Fruit fly (Drosophila melanogaster) whole organism, embryonic: ENCODE data around the gene Fdx1.

ENCODE experiments used
- ATbp ChIP-seq: fragments of 200-800 bp; sonication (Bioruptor generic); optimal IDR thresholded peaks from 2 replicates; lab custom pipeline; 2017; ENCODE audit warnings: missing biosample characterization, mild to moderate bottlenecking, missing genetic modification characterization, missing genetic modification reagents
- Ada2b ChIP-seq: fragments of 200-800 bp; sonication (Bioruptor generic); IDR thresholded peaks from 2 replicates; pipeline ENCODE4 v1.3.6; 2022; ENCODE audit warnings: missing biosample characterization, missing genetic modification characterization
- Asciz ChIP-seq: fragments of 200-800 bp; sonication (Bioruptor generic); optimal IDR thresholded peaks from 2 replicates; lab custom pipeline; 2017; ENCODE audit warnings: missing biosample characterization, mild to moderate bottlenecking, missing genetic modification characterization, missing genetic modification reagents
- CG10959 ChIP-seq: fragments of 200-800 bp; sonication (Bioruptor generic); IDR thresholded peaks from 2 replicates; pipeline ENCODE4 v1.3.6; 2022; ENCODE audit warnings: missing biosample characterization, missing genetic modification characterization
- CG11085 ChIP-seq: fragments of 200-800 bp; sonication (Bioruptor generic); IDR thresholded peaks from 2 replicates; pipeline ENCODE4 v1.3.6; 2022; ENCODE audit warnings: missing biosample characterization, missing genetic modification characterization
- CG11723 ChIP-seq: fragments of 200-800 bp; sonication (Bioruptor generic); optimal IDR thresholded peaks from 2 replicates; lab custom pipeline; 2017; ENCODE audit warnings: missing biosample characterization, mild to moderate bottlenecking, missing genetic modification characterization
- CG12391 ChIP-seq: fragments of 200-800 bp; sonication (Bioruptor generic); optimal IDR thresholded peaks from 3 replicates; lab custom pipeline; 2018; ENCODE audit warnings: missing biosample characterization, mild to moderate bottlenecking, missing genetic modification characterization, moderate library complexity
- CG12769 ChIP-seq: fragments of 200-800 bp; sonication (Bioruptor generic); optimal IDR thresholded peaks from 2 replicates; lab custom pipeline; 2019; ENCODE audit warnings: missing biosample characterization, mild to moderate bottlenecking, missing genetic modification characterization, moderate library complexity
- CG14710 ChIP-seq: fragments of 200-800 bp; sonication (Bioruptor generic); optimal IDR thresholded peaks from 3 replicates; lab custom pipeline; 2019; ENCODE audit warnings: missing biosample characterization, mild to moderate bottlenecking, missing genetic modification characterization, moderate library complexity
- CG14860 ChIP-seq: fragments of 200-800 bp; sonication (Bioruptor generic); IDR thresholded peaks from 3 replicates; pipeline ENCODE4 v1.3.6; 2022; ENCODE audit warnings: missing biosample characterization, missing genetic modification characterization; ENCODE audit not compliant: partially characterized antibody
- CG17802 ChIP-seq: fragments of 200-800 bp; sonication (Bioruptor generic); optimal IDR thresholded peaks from 2 replicates; lab custom pipeline; 2018; ENCODE audit warnings: missing biosample characterization, mild to moderate bottlenecking, missing genetic modification characterization, moderate library complexity
- CG32532 ChIP-seq: fragments of 200-800 bp; sonication (Bioruptor generic); IDR thresholded peaks from 2 replicates; pipeline ENCODE4 v1.3.6; 2022; ENCODE audit warnings: missing biosample characterization, missing genetic modification characterization
- CG5953 ChIP-seq: fragments of 200-800 bp; sonication (Bioruptor generic); IDR thresholded peaks from 2 replicates; pipeline ENCODE4 v1.3.6; 2022; ENCODE audit warnings: missing biosample characterization, missing genetic modification characterization
- CG6854 ChIP-seq: fragments of 200-800 bp; sonication (Bioruptor generic); optimal IDR thresholded peaks from 3 replicates; lab custom pipeline; 2017; ENCODE audit warnings: missing biosample characterization, mild to moderate bottlenecking, missing genetic modification characterization
- CG7556 ChIP-seq: fragments of 200-800 bp; sonication (Bioruptor generic); optimal IDR thresholded peaks from 2 replicates; lab custom pipeline; 2017; ENCODE audit warnings: missing biosample characterization, mild to moderate bottlenecking, missing genetic modification characterization
- CG7928 ChIP-seq: fragments of 200-800 bp; sonication (Bioruptor generic); optimal IDR thresholded peaks from 2 replicates; lab custom pipeline; 2017; ENCODE audit warnings: missing biosample characterization, mild to moderate bottlenecking, missing genetic modification characterization
- CG8944 ChIP-seq: fragments of 200-800 bp; sonication (Bioruptor generic); optimal IDR thresholded peaks from 3 replicates; lab custom pipeline; 2016; ENCODE audit warnings: missing biosample characterization, missing genetic modification characterization
- E2f2 ChIP-seq: fragments of 200-800 bp; sonication (Bioruptor generic); IDR thresholded peaks from 2 replicates; pipeline ENCODE4 v1.3.6; 2022; ENCODE audit warnings: missing biosample characterization, missing genetic modification characterization
- Elba2 ChIP-seq: fragments of 200-800 bp; sonication (Bioruptor generic); optimal IDR thresholded peaks from 3 replicates; lab custom pipeline; 2016; ENCODE audit warnings: missing biosample characterization, missing genetic modification characterization
- Fer1 ChIP-seq: fragments of 200-800 bp; sonication (Bioruptor generic); optimal IDR thresholded peaks from 2 replicates; lab custom pipeline; 2017; ENCODE audit warnings: missing biosample characterization, mild to moderate bottlenecking, missing genetic modification characterization
- Fer2 ChIP-seq: fragments of 200-800 bp; sonication (Bioruptor generic); optimal IDR thresholded peaks from 2 replicates; lab custom pipeline; 2018; ENCODE audit warnings: missing biosample characterization, mild to moderate bottlenecking, missing genetic modification characterization, moderate library complexity
- H2.0 ChIP-seq: fragments of 200-800 bp; sonication (Bioruptor generic); IDR thresholded peaks from 2 replicates; pipeline ENCODE4 v1.3.6; 2022; ENCODE audit warnings: missing biosample characterization, missing genetic modification characterization
- HLH4C ChIP-seq: fragments of 200-800 bp; sonication (Bioruptor generic); IDR thresholded peaks from 3 replicates; pipeline ENCODE4 v1.3.6; 2022; ENCODE audit warnings: missing biosample characterization, missing genetic modification characterization; ENCODE audit not compliant: partially characterized antibody
- Mes4 ChIP-seq: fragments of 200-800 bp; sonication (Bioruptor generic); optimal IDR thresholded peaks from 2 replicates; lab custom pipeline; 2016; ENCODE audit warnings: missing biosample characterization, missing genetic modification characterization
- Nf-YC ChIP-seq: fragments of 200-800 bp; optimal IDR thresholded peaks from 3 replicates; lab custom pipeline; 2019; ENCODE audit warnings: missing biosample characterization, mild to moderate bottlenecking, missing genetic modification characterization, moderate library complexity
- Sin3A ChIP-seq: fragments of >200 bp; optimal IDR thresholded peaks from 2 replicates; lab custom pipeline; 2018
- Taf1 ChIP-seq: fragments of 200-800 bp; sonication (Bioruptor generic); IDR thresholded peaks from 2 replicates; pipeline ENCODE4 v1.3.6; 2022; ENCODE audit warnings: missing biosample characterization, missing genetic modification characterization
- az2 ChIP-seq: fragments of 200-800 bp; sonication (Bioruptor generic); optimal IDR thresholded peaks from 3 replicates; lab custom pipeline; 2016; ENCODE audit warnings: missing biosample characterization, missing genetic modification characterization
- bab2 ChIP-seq: fragments of 200-800 bp; sonication (Bioruptor generic); optimal IDR thresholded peaks from 2 replicates; lab custom pipeline; 2016; ENCODE audit warnings: missing biosample characterization, missing genetic modification characterization
- bcd ChIP-seq: fragments of 200-800 bp; sonication (Bioruptor generic); optimal IDR thresholded peaks from 2 replicates; lab custom pipeline; 2017; ENCODE audit warnings: missing biosample characterization, mild to moderate bottlenecking, missing genetic modification characterization
- bigmax ChIP-seq: fragments of 200-800 bp; sonication (Bioruptor generic); optimal IDR thresholded peaks from 2 replicates; lab custom pipeline; 2018; ENCODE audit warnings: missing biosample characterization, mild to moderate bottlenecking, missing genetic modification characterization
- cato ChIP-seq: fragments of 200-800 bp; sonication (Bioruptor generic); optimal IDR thresholded peaks from 2 replicates; lab custom pipeline; 2016; ENCODE audit warnings: missing biosample characterization, missing genetic modification characterization, borderline replicate concordance
- da ChIP-seq: fragments of 200-800 bp; sonication (Bioruptor generic); optimal IDR thresholded peaks from 2 replicates; lab custom pipeline; 2016; ENCODE audit warnings: missing biosample characterization, missing genetic modification characterization
- disco-r ChIP-seq: fragments of 200-800 bp; sonication (Bioruptor generic); optimal IDR thresholded peaks from 2 replicates; lab custom pipeline; 2016; ENCODE audit warnings: missing biosample characterization, missing genetic modification characterization
- eve ChIP-seq, 2 experiments: fragments of >200 bp; optimal IDR thresholded peaks; 2 replicates each; lab custom pipeline; 2017; ENCODE audit warnings: missing biosample characterization in 2 of 2, missing genetic modification characterization in 2 of 2
- fd102C ChIP-seq: fragments of 200-800 bp; sonication (Bioruptor generic); optimal IDR thresholded peaks from 2 replicates; lab custom pipeline; 2018; ENCODE audit warnings: missing biosample characterization, mild to moderate bottlenecking, missing genetic modification characterization, moderate library complexity
- fu2 ChIP-seq: fragments of 200-800 bp; sonication (Bioruptor generic); optimal IDR thresholded peaks from 2 replicates; lab custom pipeline; 2016; ENCODE audit warnings: missing biosample characterization, missing genetic modification characterization
- hb ChIP-seq: fragments of 200-800 bp; sonication (Bioruptor generic); IDR thresholded peaks from 3 replicates; pipeline ENCODE4 v1.3.6; 2022; ENCODE audit warnings: missing biosample characterization, missing genetic modification characterization; ENCODE audit not compliant: partially characterized antibody
- hkb ChIP-seq, 2 experiments: fragments of 200-800 bp in 1 of 2; fragments of >200 bp in 1 of 2; sonication (Bioruptor generic) in 1 of 2; IDR thresholded peaks in 1 of 2; optimal IDR thresholded peaks in 1 of 2; 2 replicates each; pipeline versions ENCODE4 v1.3.6 to Lab custom; 2017 to 2022; ENCODE audit warnings: missing biosample characterization in 1 of 2, missing genetic modification characterization in 1 of 2
- klu ChIP-seq: fragments of 200-800 bp; sonication (Bioruptor generic); IDR thresholded peaks from 2 replicates; pipeline ENCODE4 v1.3.6; 2022; ENCODE audit warnings: missing biosample characterization, missing genetic modification characterization
- nau ChIP-seq: fragments of 200-800 bp; sonication (Bioruptor generic); optimal IDR thresholded peaks from 3 replicates; lab custom pipeline; 2017; ENCODE audit warnings: missing biosample characterization, mild to moderate bottlenecking, missing genetic modification characterization, missing genetic modification reagents
- sc ChIP-seq, 3 experiments: fragments of >200 bp in 2 of 3; fragments of 200-800 bp in 1 of 3; sonication (Bioruptor generic) in 1 of 3; optimal IDR thresholded peaks; 2 replicates in 2 of 3; 3 replicates in 1 of 3; lab custom pipeline; 2017; ENCODE audit warnings: mild to moderate bottlenecking in 1 of 3, missing biosample characterization in 1 of 3, missing genetic modification characterization in 1 of 3, missing genetic modification reagents in 1 of 3
- sqz ChIP-seq: fragments of 200-800 bp; sonication (Bioruptor generic); optimal IDR thresholded peaks from 3 replicates; lab custom pipeline; 2018; ENCODE audit warnings: missing biosample characterization, mild to moderate bottlenecking, missing genetic modification characterization
- stc ChIP-seq: fragments of 200-800 bp; sonication (Bioruptor generic); IDR thresholded peaks from 2 replicates; pipeline ENCODE4 v1.3.6; 2022; ENCODE audit warnings: missing biosample characterization, missing genetic modification characterization
- tna ChIP-seq: fragments of 200-800 bp; sonication (Bioruptor generic); IDR thresholded peaks from 2 replicates; pipeline ENCODE4 v1.3.6; 2022; ENCODE audit warnings: missing biosample characterization, missing genetic modification characterization; ENCODE audit not compliant: partially characterized antibody
- twi ChIP-seq: fragments of 200-800 bp; optimal IDR thresholded peaks from 2 replicates; lab custom pipeline; 2019; ENCODE audit warnings: missing biosample characterization, mild to moderate bottlenecking, missing genetic modification characterization, moderate library complexity
- wdn ChIP-seq: fragments of 200-800 bp; sonication (Bioruptor generic); IDR thresholded peaks from 2 replicates; pipeline ENCODE4 v1.3.6; 2022; ENCODE audit warnings: missing biosample characterization, missing genetic modification characterization
- zfh1 ChIP-seq: fragments of 200-800 bp; sonication (Bioruptor generic); IDR thresholded peaks from 3 replicates; pipeline ENCODE4 v1.3.6; 2022; ENCODE audit warnings: missing biosample characterization, missing genetic modification characterization

Fdx1 gene

dm6 chr3L:9410754-9411423 lies 39.9 kb upstream of the Fdx1 start, which contains the start of the genes CG4022 and Cpsf5 (continued):
- peak; percentile 52 for TF ChIP-seq CG11723
- TF ChIP-seq tna, result no peak
- TF ChIP-seq stc (GFP tag; lab: Robert Waterston, UW), result peak; percentile 78
- peak; percentile 21 for TF ChIP-seq da (GFP tag; lab: Kevin White, UChicago)
- TF ChIP-seq klu (GFP tag; lab: Robert Waterston, UW), result peak; percentile 77
- no peak for TF ChIP-seq disco-r (GFP tag; lab: Kevin White, UChicago)
- TF ChIP-seq bcd, result peak; percentile 73
- TF ChIP-seq CG8944 (GFP tag; lab: Kevin White, UChicago), result peak; percentile 3
- TF ChIP-seq sqz (GFP tag; lab: Kevin White, UChicago), result peak; percentile 84
- peak; percentile 68 for TF ChIP-seq Taf1 (GFP tag; lab: Robert Waterston, UW)
- peak; percentile 42 for TF ChIP-seq CG17802
- TF ChIP-seq E2f2 (GFP tag; lab: Robert Waterston, UW), result peak; percentile 70
- peak; percentile 85 for TF ChIP-seq az2 (GFP tag; lab: Kevin White, UChicago)
- TF ChIP-seq CG7928 (GFP tag; lab: Kevin White, UChicago), result peak; percentile 98
- TF ChIP-seq fd102C, result no peak
- TF ChIP-seq H2.0 (GFP tag; lab: Robert Waterston, UW), result peak; percentile 81
- peak; percentile 1; the same call in 1 of the 2 replicates for TF ChIP-seq CG5953
- TF ChIP-seq Asciz (GFP tag; lab: Kevin White, UChicago), result peak; percentile 52
- peak; percentile 83 for TF ChIP-seq zfh1 (GFP tag; lab: Robert Waterston, UW)
- TF ChIP-seq Elba2, result peak; percentile 63
- TF ChIP-seq CG6854 (GFP tag; lab: Kevin White, UChicago), result no peak
- TF ChIP-seq hkb (optimal IDR thresholded peaks at IDR 0.05; lab: Kevin White, UChicago), result no peak
- peak; percentile 87 for TF ChIP-seq hkb (GFP tag; IDR thresholded peaks at IDR 0.05; lab: Robert Waterston, UW)
- peak; percentile 54 for TF ChIP-seq cato (GFP tag; lab: Kevin White, UChicago)
- TF ChIP-seq CG32532 (GFP tag; lab: Robert Waterston, UW), result peak; percentile 91
- TF ChIP-seq hb (GFP tag; lab: Robert Waterston, UW), result no peak
- TF ChIP-seq CG12769 (tag; lab: Kevin White, UChicago), result peak; percentile 71
- peak; percentile 90 for TF ChIP-seq CG14710 (tag; lab: Kevin White, UChicago)
- peak; percentile 79 for TF ChIP-seq Nf-YC (tag; lab: Kevin White, UChicago)
- TF ChIP-seq eve (GFP tag; optimal IDR thresholded peaks at IDR 0.05; lab: Kevin White, UChicago), result no peak
- no peak for TF ChIP-seq fu2
- TF ChIP-seq Ada2b (GFP tag; lab: Robert Waterston, UW), result peak; percentile 78
- peak; percentile 55; the same call in 1 of the 2 replicates for TF ChIP-seq wdn
- TF ChIP-seq CG7556 (GFP tag; lab: Kevin White, UChicago), result peak; percentile 78
- peak; percentile 41; the same call in 1 of the 3 replicates for TF ChIP-seq HLH4C (GFP tag; lab: Robert Waterston, UW)
- no peak for TF ChIP-seq CG14860 (GFP tag; lab: Robert Waterston, UW)
- TF ChIP-seq CG10959 (GFP tag; lab: Robert Waterston, UW), result peak; percentile 70
- TF ChIP-seq nau, result peak; percentile 36
- TF ChIP-seq CG12391 (tag; lab: Kevin White, UChicago), result peak; percentile 95
- peak; percentile 32 for TF ChIP-seq Mes4 (GFP tag; lab: Kevin White, UChicago)
- peak; percentile 67 for TF ChIP-seq Fer2 (tag; lab: Kevin White, UChicago)
- TF ChIP-seq Fer1 (GFP tag; lab: Kevin White, UChicago), result peak; percentile 82
- TF ChIP-seq twi, result peak; percentile 83
- TF ChIP-seq sc (optimal IDR thresholded peaks at IDR 0.05; lab: Kevin White, UChicago), result no peak
- TF ChIP-seq sc (GFP tag; optimal IDR thresholded peaks at IDR 0.05; lab: Kevin White, UChicago), result peak; percentile 16
- peak; percentile 62 for TF ChIP-seq ATbp (GFP tag; lab: Kevin White, UChicago)
- TF ChIP-seq Sin3A (lab: Kevin White, UChicago), result peak; percentile 77
- peak; percentile 56; the same call in 1 of the 2 replicates for TF ChIP-seq CG11085
- peak; percentile 72 for TF ChIP-seq bab2
- peak; percentile 34 for TF ChIP-seq bigmax (GFP tag; lab: Kevin White, UChicago)
